Worm (Caenorhabditis elegans): Measurements from ENCODE around the gene Y73B6BL.27.

Gene Y73B6BL.27

ce11 chrIV:6511767-6512166, 38.7 kb upstream of the Y73B6BL.27 start:
- TF ChIP-seq nhr-237 (tag; optimal IDR thresholded peaks at IDR 0.05) (no peak), lin-32 (GFP tag; optimal IDR thresholded peaks at IDR 0.05) (no peak), sptf-1 (tag; optimal IDR thresholded peaks at IDR 0.05) (no peak), mep-1 (tag; optimal IDR thresholded peaks at IDR 0.05) (no peak), pha-4 (tag; optimal IDR thresholded peaks at IDR 0.05) (no peak), elt-3 (tag; optimal IDR thresholded peaks at IDR 0.05) (no peak), ces-1 (GFP tag; optimal IDR thresholded peaks at IDR 0.05) (no peak), drap-1 (GFP tag; optimal IDR thresholded peaks at IDR 0.05) (no peak)

DNA sequence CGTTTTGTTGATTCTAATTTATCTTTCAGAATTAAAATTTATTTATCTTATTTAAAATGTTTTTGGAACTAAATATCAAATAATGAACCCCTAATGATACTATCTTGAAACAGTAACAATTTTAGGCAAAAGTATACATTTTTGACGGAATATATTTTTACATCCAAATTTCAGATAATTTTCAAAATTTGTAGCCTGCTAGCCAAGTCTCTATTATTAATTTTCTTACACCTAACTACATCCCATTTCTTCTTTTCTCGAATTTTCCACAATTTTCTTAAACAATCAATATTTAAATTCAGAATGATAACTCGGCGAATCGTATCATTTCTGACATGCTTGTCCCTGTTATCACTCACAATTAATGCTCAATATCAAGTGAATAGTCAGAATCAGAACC, 33.4 kb upstream of the Y73B6BL.27 start, which contains the start of gene pqn-89:
Gene pqn-89 (plus strand): TSS at position 301 of the 400 bp plus-strand sequence.
- TF ChIP-seq ceh-83 (GFP tag; optimal IDR thresholded peaks at IDR 0.05) (no peak), ceh-39 (tag; optimal IDR thresholded peaks at IDR 0.05) (no peak), snpc-4 (tag; optimal IDR thresholded peaks at IDR 0.05) (no peak), mep-1 (tag; optimal IDR thresholded peaks at IDR 0.05) (no peak), nhr-2 (tag; optimal IDR thresholded peaks at IDR 0.05) (no peak), elt-1 (tag; optimal IDR thresholded peaks at IDR 0.05; ENCODE audit: borderline replicate concordance, insufficient read depth) (no peak), M03D4.4 (tag; optimal IDR thresholded peaks at IDR 0.05) (no peak), unc-39 (tag; optimal IDR thresholded peaks at IDR 0.05) (no peak), cnd-1 (tag; optimal IDR thresholded peaks at IDR 0.05) (no peak), lsy-2 (tag; optimal IDR thresholded peaks at IDR 0.05) (no peak), pha-4 (tag; optimal IDR thresholded peaks at IDR 0.05) (no peak), tbx-8 (GFP tag; optimal IDR thresholded peaks at IDR 0.05) (no peak), nhr-237 (tag; optimal IDR thresholded peaks at IDR 0.05) (no peak), bed-3 (GFP tag; optimal IDR thresholded peaks at IDR 0.05) (no peak), lin-32 (GFP tag; optimal IDR thresholded peaks at IDR 0.05) (no peak), nhr-76 (tag; optimal IDR thresholded peaks at IDR 0.05) (no peak), elt-3 (tag; optimal IDR thresholded peaks at IDR 0.05) (no peak), mab-5 (tag; optimal IDR thresholded peaks at IDR 0.05) (no peak), unc-62 (GFP tag; optimal IDR thresholded peaks at IDR 0.05) (no peak), lin-13 (tag; optimal IDR thresholded peaks at IDR 0.05) (no peak)

ce11 chrIV:6502725-6503124, 29.7 kb upstream of the Y73B6BL.27 start:
- no peak for TF ChIP-seq nhr-12 (tag; optimal IDR thresholded peaks at IDR 0.05)
- no peak for TF ChIP-seq blmp-1 (tag; optimal IDR thresholded peaks at IDR 0.05)
- no peak for TF ChIP-seq nhr-28 (tag; optimal IDR thresholded peaks at IDR 0.05)
- TF ChIP-seq drap-1 (GFP tag; optimal IDR thresholded peaks at IDR 0.05) = no peak
- no peak for TF ChIP-seq M03D4.4 (tag; optimal IDR thresholded peaks at IDR 0.05)
- no peak for TF ChIP-seq zip-8 (tag; optimal IDR thresholded peaks at IDR 0.05)
- no peak for TF ChIP-seq cnd-1 (tag; optimal IDR thresholded peaks at IDR 0.05)
- TF ChIP-seq lin-32 (GFP tag; optimal IDR thresholded peaks at IDR 0.05) = no peak
- no peak for TF ChIP-seq elt-1 (tag; optimal IDR thresholded peaks at IDR 0.05; ENCODE audit: borderline replicate concordance, insufficient read depth)

- no peak for TF ChIP-seq drap-1 (GFP tag; optimal IDR thresholded peaks at IDR 0.05)
- peak; percentile 88 for TF ChIP-seq pha-4 (tag; optimal IDR thresholded peaks at IDR 0.05)
Observed at ce11 chrIV:6500843-6501242, 27.8 kb upstream of the Y73B6BL.27 start.

DNA sequence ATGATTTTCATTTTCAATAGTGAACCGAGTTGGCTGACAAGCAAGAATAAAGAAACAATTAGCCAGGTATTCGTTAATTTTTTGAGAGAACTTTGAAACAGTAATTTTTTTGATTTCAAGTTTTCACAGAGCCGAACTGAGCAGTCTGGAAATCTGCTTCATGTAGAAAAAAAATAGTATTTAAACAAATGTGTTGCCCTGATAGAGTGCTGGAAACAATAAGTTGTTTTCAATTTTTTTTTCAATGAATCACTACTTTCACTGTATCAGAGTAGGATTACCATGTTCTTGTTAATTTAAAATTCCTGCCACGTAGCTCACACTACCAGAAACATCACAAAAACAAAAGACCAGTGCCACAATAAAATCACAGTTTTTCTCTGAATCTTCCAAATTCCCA, 27.4 kb upstream of the Y73B6BL.27 start:
- no peak for TF ChIP-seq nhr-28 (tag; optimal IDR thresholded peaks at IDR 0.05)
- no peak for TF ChIP-seq lin-13 (tag; optimal IDR thresholded peaks at IDR 0.05)
- TF ChIP-seq tbx-8 (GFP tag; optimal IDR thresholded peaks at IDR 0.05) = no peak
- no peak for TF ChIP-seq ham-2 (GFP tag; optimal IDR thresholded peaks at IDR 0.05)
- TF ChIP-seq nhr-237 (tag; optimal IDR thresholded peaks at IDR 0.05) = no peak
- TF ChIP-seq lin-32 (GFP tag; optimal IDR thresholded peaks at IDR 0.05) = no peak

ce11 chrIV:6496103-6496502, 23.1 kb upstream of the Y73B6BL.27 start:
- TF ChIP-seq tbx-8 (GFP tag; optimal IDR thresholded peaks at IDR 0.05) (no peak), unc-62 (GFP tag; optimal IDR thresholded peaks at IDR 0.05) (no peak), hlh-1 (tag; optimal IDR thresholded peaks at IDR 0.05) (no peak), mep-1 (tag; optimal IDR thresholded peaks at IDR 0.05) (no peak), cnd-1 (tag; optimal IDR thresholded peaks at IDR 0.05) (no peak), sptf-1 (tag; optimal IDR thresholded peaks at IDR 0.05) (no peak), nhr-2 (tag; optimal IDR thresholded peaks at IDR 0.05) (no peak), lsy-2 (tag; optimal IDR thresholded peaks at IDR 0.05) (no peak), ztf-11 (tag; optimal IDR thresholded peaks at IDR 0.05) (no peak), lin-32 (GFP tag; optimal IDR thresholded peaks at IDR 0.05) (no peak), unc-120 (tag; optimal IDR thresholded peaks at IDR 0.05; ENCODE audit: poor library complexity, severe bottlenecking) (no peak), bed-3 (GFP tag; optimal IDR thresholded peaks at IDR 0.05) (no peak), sem-2 (GFP tag; optimal IDR thresholded peaks at IDR 0.05) (no peak), nhr-12 (tag; optimal IDR thresholded peaks at IDR 0.05) (no peak), elt-3 (tag; optimal IDR thresholded peaks at IDR 0.05) (no peak)

Measured in whole organism, mixed stage, embryonic.